Worm (Caenorhabditis elegans) whole organism, early embryonic: ENCODE measurements around the gene mdt-28.

Experiments used
- B0310.2 ChIP-seq: sonication (generic microtip); optimal IDR thresholded peaks from 2 replicates; lab custom pipeline; 2016; ENCODE audit warnings: mild to moderate bottlenecking, missing genetic modification characterization, missing compliant biosample characterization
- F13C5.2 ChIP-seq: sonication (generic microtip); optimal IDR thresholded peaks from 2 replicates; lab custom pipeline; 2017; ENCODE audit warnings: mild to moderate bottlenecking, missing genetic modification characterization, inconsistent platforms, missing compliant biosample characterization
- aly-1 ChIP-seq: sonication (generic microtip); optimal IDR thresholded peaks from 2 replicates; lab custom pipeline; 2016; ENCODE audit warnings: missing genetic modification characterization, missing compliant biosample characterization
- ama-1 ChIP-seq: fragments of 150-350 bp; optimal IDR thresholded peaks from 2 replicates; lab custom pipeline; 2014
- ceh-13 ChIP-seq: fragments of 200-800 bp; sonication (Bioruptor generic); optimal IDR thresholded peaks from 2 replicates; lab custom pipeline; 2018; ENCODE audit warnings: mild to moderate bottlenecking, missing genetic modification characterization, missing compliant biosample characterization
- ceh-36 ChIP-seq: sonication (generic microtip); optimal IDR thresholded peaks from 2 replicates; lab custom pipeline; 2016; ENCODE audit warnings: missing genetic modification characterization, inconsistent platforms, missing compliant biosample characterization
- ets-7 ChIP-seq: sonication (generic microtip); optimal IDR thresholded peaks from 2 replicates; lab custom pipeline; 2016; ENCODE audit warnings: missing genotype, missing genetic modification characterization, missing compliant biosample characterization
- flt-1 ChIP-seq: fragments of 200-800 bp; sonication (Bioruptor generic); IDR thresholded peaks from 2 replicates; pipeline ENCODE4 v1.3.6; 2022; ENCODE audit warnings: missing genetic modification characterization, missing compliant biosample characterization
- hmbx-1 ChIP-seq: sonication (generic microtip); optimal IDR thresholded peaks from 2 replicates; lab custom pipeline; 2016; ENCODE audit warnings: mild to moderate bottlenecking, missing genetic modification characterization, missing compliant biosample characterization
- hmg-4 ChIP-seq: fragments of 200-800 bp; sonication (Bioruptor generic); optimal IDR thresholded peaks from 2 replicates; lab custom pipeline; 2018; ENCODE audit warnings: mild to moderate bottlenecking, missing genetic modification characterization, missing compliant biosample characterization
- hnd-1 ChIP-seq: sonication (generic microtip); optimal IDR thresholded peaks from 2 replicates; lab custom pipeline; 2016; ENCODE audit warnings: missing genetic modification characterization, missing compliant biosample characterization
- pes-1 ChIP-seq: fragments of 200-800 bp; sonication (Bioruptor generic); IDR thresholded peaks from 2 replicates; pipeline ENCODE4 v1.3.6; 2022; ENCODE audit warnings: missing genetic modification reagents, missing genetic modification characterization, missing compliant biosample characterization
- scrt-1 ChIP-seq: fragments of 200-800 bp; sonication (Bioruptor generic); IDR thresholded peaks from 2 replicates; pipeline ENCODE4 v1.3.6; 2022; ENCODE audit warnings: missing genetic modification characterization, missing compliant biosample characterization
- sea-1 ChIP-seq: fragments of 200-800 bp; sonication (Bioruptor generic); conservative IDR thresholded peaks from 2 replicates; pipeline ENCODE4 v1.3.6; 2022; ENCODE audit warnings: missing genetic modification characterization, missing compliant biosample characterization
- tbx-11 ChIP-seq: fragments of 200-800 bp; sonication (Bioruptor generic); IDR thresholded peaks from 2 replicates; pipeline ENCODE4 v1.3.6; 2022; ENCODE audit warnings: missing genetic modification characterization, missing compliant biosample characterization
- tbx-37 ChIP-seq: fragments of 200-800 bp; sonication (Bioruptor generic); conservative IDR thresholded peaks from 2 replicates; pipeline ENCODE4 v1.3.6; 2022; ENCODE audit warnings: missing genetic modification reagents, missing genetic modification characterization, missing compliant biosample characterization
- tra-4 ChIP-seq: sonication (generic microtip); optimal IDR thresholded peaks from 2 replicates; lab custom pipeline; 2017; ENCODE audit warnings: missing genetic modification characterization, missing compliant biosample characterization

The mdt-28 gene

ce11 chrV:15537923-15538322 is 37.3 kb downstream of the mdt-28 start, which contains the start of gene prde-1:
Gene prde-1 (plus strand): TSS chrV:15538244.
- TF ChIP-seq tbx-11 (GFP tag; lab: Robert Waterston, UW) (no peak), tbx-37 (GFP tag; lab: Robert Waterston, UW) (no peak), hmbx-1 (no peak), tra-4 (tag; lab: Kevin White, UChicago) (no peak), aly-1 (tag; lab: Kevin White, UChicago) (no peak), hnd-1 (tag; lab: Kevin White, UChicago) (no peak)

- TF ChIP-seq ceh-36 (tag; lab: Kevin White, UChicago): no peak
- no peak for TF ChIP-seq ets-7 (tag; lab: Kevin White, UChicago)
Measured at ce11 chrV:15536320-15536719, 38.9 kb downstream of the mdt-28 start, which contains the start of gene F21A3.4. Gene F21A3.4 (plus strand): TSS chrV:15536620.

DNA sequence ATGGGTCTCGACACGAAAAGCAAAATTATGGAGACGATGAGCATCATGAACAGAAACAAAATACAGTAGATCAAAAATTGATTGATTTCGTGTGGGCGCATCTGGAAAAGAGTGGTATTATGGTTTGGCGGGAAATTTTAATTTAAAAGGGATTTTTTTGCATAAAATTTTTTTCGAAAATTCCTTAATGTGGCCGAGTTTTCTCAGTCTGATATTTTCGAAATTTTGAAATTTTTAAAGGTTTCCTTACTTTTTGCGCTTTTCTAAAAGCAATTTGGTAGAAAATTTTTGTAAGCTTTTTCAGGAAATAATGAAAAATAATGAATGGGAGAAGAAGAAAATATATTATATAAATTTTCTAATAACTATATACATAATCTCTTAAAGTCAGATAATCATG is 41.3 kb downstream of the mdt-28 start, which contains the start of gene F21A3.2:
F21A3.2 (minus strand) TSS at position 101 of the 400 bp plus-strand sequence.
- TF ChIP-seq ets-7 (tag; lab: Kevin White, UChicago) (no peak), ceh-13 (no peak)

DNA sequence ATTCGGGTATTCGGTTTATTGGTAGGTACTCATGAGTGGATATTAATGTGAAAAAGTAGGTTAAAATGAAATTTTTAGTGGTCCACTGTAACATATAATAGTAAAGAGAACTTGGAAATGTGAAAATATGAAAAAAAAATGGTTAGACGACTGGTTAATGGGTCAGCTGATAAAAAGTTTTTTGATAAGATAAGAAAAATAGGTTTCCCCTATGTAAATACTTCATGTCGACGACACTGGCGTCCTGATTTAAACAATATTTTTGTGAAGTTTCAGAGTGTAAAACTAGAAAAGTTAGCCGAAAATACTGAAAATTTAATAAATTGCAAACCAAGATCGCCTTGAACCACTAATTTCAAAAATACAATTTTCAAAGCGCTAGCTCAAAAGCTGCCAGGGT is 42.1 kb downstream of the mdt-28 start, which contains the start of gene F21A3.11:
F21A3.11 (minus strand) TSS at position 117 of the 400 bp plus-strand sequence.
- TF ChIP-seq ets-7 (tag; lab: Kevin White, UChicago): no peak
- TF ChIP-seq F13C5.2 (tag; lab: Kevin White, UChicago): no peak
- TF ChIP-seq ceh-13: no peak
- no peak for TF ChIP-seq tbx-37 (GFP tag; lab: Robert Waterston, UW)
- TF ChIP-seq scrt-1 (GFP tag; lab: Robert Waterston, UW): no peak
- no peak for TF ChIP-seq hmg-4 (GFP tag; lab: Kevin White, UChicago)
- TF ChIP-seq ceh-36 (tag; lab: Kevin White, UChicago): no peak
- TF ChIP-seq tra-4 (tag; lab: Kevin White, UChicago): no peak
- TF ChIP-seq hnd-1 (tag; lab: Kevin White, UChicago): no peak
- TF ChIP-seq aly-1 (tag; lab: Kevin White, UChicago): no peak
- TF ChIP-seq tbx-11 (GFP tag; lab: Robert Waterston, UW): no peak
- no peak for TF ChIP-seq flt-1 (GFP tag; lab: Robert Waterston, UW)
- no peak for TF ChIP-seq sea-1 (GFP tag; lab: Robert Waterston, UW)
- TF ChIP-seq ama-1 (lab: Kevin White, UChicago): no peak
- no peak for TF ChIP-seq hmbx-1
- no peak for TF ChIP-seq B0310.2 (tag; lab: Kevin White, UChicago)

- TF ChIP-seq ama-1 (lab: Kevin White, UChicago) (no peak), ceh-36 (tag; lab: Kevin White, UChicago) (no peak), ceh-13 (no peak), B0310.2 (tag; lab: Kevin White, UChicago) (no peak), tbx-11 (GFP tag; lab: Robert Waterston, UW) (no peak), hnd-1 (tag; lab: Kevin White, UChicago) (no peak), aly-1 (tag; lab: Kevin White, UChicago) (no peak), pes-1 (GFP tag; lab: Robert Waterston, UW) (no peak)
Measured at ce11 chrV:15529069-15529468, 46.1 kb downstream of the mdt-28 start, which contains the start of gene srh-276. Gene srh-276 (plus strand): TSS chrV:15529369.
